Worm (Caenorhabditis elegans) whole organism, L4 larva: ENCODE data around the gene twk-8.

Source experiments
- D1046.2 ChIP-seq: fragments of 200-800 bp; sonication (Bioruptor generic); IDR thresholded peaks from 2 replicates; pipeline ENCODE4 v1.3.6; 2022; ENCODE audit warnings: missing genetic modification characterization, missing compliant biosample characterization
- fkh-10 ChIP-seq: fragments of 150-350 bp; optimal IDR thresholded peaks from 2 replicates; lab custom pipeline; 2014; ENCODE audit warnings: missing biosample characterization, missing genetic modification reagents, missing genetic modification characterization
- hif-1 ChIP-seq, 2 experiments: sonication (generic microtip); optimal IDR thresholded peaks; 2 replicates each; lab custom pipeline; 2016 to 2017; ENCODE audit warnings: missing compliant biosample characterization in 2 of 2, missing genetic modification characterization in 2 of 2, missing genetic modification reagents in 2 of 2, missing genotype in 2 of 2, mild to moderate bottlenecking in 1 of 2
- mep-1 ChIP-seq: fragments of 150-350 bp; sonication (generic microtip); optimal IDR thresholded peaks from 3 replicates; lab custom pipeline; 2014; ENCODE audit warnings: missing biosample characterization, missing genetic modification characterization
- nhr-237 ChIP-seq: sonication (generic microtip); optimal IDR thresholded peaks from 2 replicates; lab custom pipeline; 2017; ENCODE audit warnings: missing biosample characterization, missing genetic modification characterization
- nhr-76 ChIP-seq: fragments of 150-350 bp; optimal IDR thresholded peaks from 2 replicates; lab custom pipeline; 2014; ENCODE audit warnings: missing biosample characterization, missing genetic modification characterization
- zag-1 ChIP-seq: fragments of 150-350 bp; optimal IDR thresholded peaks from 2 replicates; lab custom pipeline; 2014; ENCODE audit warnings: missing biosample characterization, missing genetic modification characterization
- zip-2 ChIP-seq: fragments of 150-350 bp; optimal IDR thresholded peaks from 2 replicates; lab custom pipeline; 2014; ENCODE audit warnings: missing biosample characterization, missing genetic modification characterization

- TF ChIP-seq zag-1 (tag; lab: Kevin White, UChicago), result no peak
- TF ChIP-seq mep-1 (tag; lab: Kevin White, UChicago), result no peak
- TF ChIP-seq nhr-237 (tag; lab: Kevin White, UChicago), result no peak
- no peak for TF ChIP-seq D1046.2 (GFP tag; lab: Robert Waterston, UW)
- no peak for TF ChIP-seq nhr-76
- TF ChIP-seq zip-2 (tag; lab: Kevin White, UChicago), result no peak
- TF ChIP-seq hif-1 (tag; optimal IDR thresholded peaks at IDR 0.05; lab: Kevin White, UChicago), result no peak
- no peak for TF ChIP-seq fkh-10
Observed at ce11 chrIV:9098942-9099341, 16.8 kb downstream of the twk-8 start, which contains the start of gene gldi-10.
